Worm (Caenorhabditis elegans) whole organism, L4 larva: Measurements from ENCODE around the gene C11G6.2.
A peak's percentile ranks its signal among the peaks of the same experiment; 100 is the strongest.

ENCODE experiments used
- F10B5.3 ChIP-seq: sonication (generic microtip); optimal IDR thresholded peaks from 2 replicates; lab custom pipeline; 2016; ENCODE audit warnings: mild to moderate bottlenecking, missing genetic modification characterization, missing compliant biosample characterization
- F26F4.8 ChIP-seq: fragments of 200-800 bp; sonication (Bioruptor generic); conservative IDR thresholded peaks from 2 replicates; pipeline ENCODE4 v1.3.6; 2022; ENCODE audit warnings: missing genetic modification characterization, missing compliant biosample characterization
- Y105C5A.15 ChIP-seq: fragments of 200-800 bp; sonication (Bioruptor generic); IDR thresholded peaks from 2 replicates; pipeline ENCODE4 v1.3.6; 2022; ENCODE audit warnings: missing genetic modification characterization, missing compliant biosample characterization
- Y5F2A.4 ChIP-seq: fragments of 200-800 bp; sonication (Bioruptor generic); optimal IDR thresholded peaks from 2 replicates; lab custom pipeline; 2018; ENCODE audit warnings: mild to moderate bottlenecking, missing genetic modification characterization, missing compliant biosample characterization
- ZK337.2 ChIP-seq: fragments of 200-800 bp; sonication (Bioruptor generic); IDR thresholded peaks from 2 replicates; pipeline ENCODE4 v1.3.6; 2022; ENCODE audit warnings: missing genetic modification reagents, missing genetic modification characterization, missing compliant biosample characterization
- ceh-28 ChIP-seq: fragments of 150-350 bp; optimal IDR thresholded peaks from 2 replicates; lab custom pipeline; 2014; ENCODE audit warnings: missing biosample characterization, missing genetic modification reagents, missing genetic modification characterization
- ceh-44 ChIP-seq: fragments of 200-800 bp; sonication (Bioruptor generic); IDR thresholded peaks from 2 replicates; pipeline ENCODE4 v1.3.6; 2022; ENCODE audit warnings: missing genetic modification reagents, missing genetic modification characterization, missing compliant biosample characterization
- ceh-82 ChIP-seq: sonication (generic microtip); optimal IDR thresholded peaks from 2 replicates; lab custom pipeline; 2017; ENCODE audit warnings: missing biosample characterization, missing genetic modification characterization
- dmd-6 ChIP-seq: fragments of 200-800 bp; sonication (Bioruptor generic); IDR thresholded peaks from 2 replicates; pipeline ENCODE4 v1.3.6; 2022; ENCODE audit warnings: missing genetic modification reagents, missing genetic modification characterization, missing compliant biosample characterization
- duxl-1 ChIP-seq: sonication (generic microtip); optimal IDR thresholded peaks from 2 replicates; lab custom pipeline; 2016; ENCODE audit warnings: mild to moderate bottlenecking, missing genetic modification characterization, moderate library complexity, missing compliant biosample characterization; ENCODE audit not compliant: poor library complexity
- dve-1 ChIP-seq: sonication (generic microtip); optimal IDR thresholded peaks from 2 replicates; lab custom pipeline; 2017; ENCODE audit warnings: antibody characterized with exemption, mild to moderate bottlenecking, missing genetic modification characterization, missing compliant biosample characterization; ENCODE audit not compliant: insufficient read depth
- egl-27 ChIP-seq: sonication (generic microtip); optimal IDR thresholded peaks from 3 replicates; lab custom pipeline; 2017; ENCODE audit warnings: missing biosample characterization, missing genetic modification reagents, missing genetic modification characterization
- egl-43 ChIP-seq: fragments of 200-800 bp; sonication (Bioruptor generic); IDR thresholded peaks from 2 replicates; pipeline ENCODE4 v1.3.6; 2022; ENCODE audit warnings: missing genetic modification reagents, missing genetic modification characterization, missing compliant biosample characterization
- hif-1 ChIP-seq, 2 experiments: sonication (generic microtip); optimal IDR thresholded peaks; 2 replicates each; lab custom pipeline; 2016 to 2017; ENCODE audit warnings: missing compliant biosample characterization in 2 of 2, missing genetic modification characterization in 2 of 2, missing genetic modification reagents in 2 of 2, missing genotype in 2 of 2, mild to moderate bottlenecking in 1 of 2
- lin-38 ChIP-seq: fragments of 200-800 bp; sonication (Bioruptor generic); IDR thresholded peaks from 2 replicates; pipeline ENCODE4 v1.3.6; 2022; ENCODE audit warnings: missing genetic modification reagents, missing genetic modification characterization, missing compliant biosample characterization
- lir-3 ChIP-seq: sonication (generic microtip); optimal IDR thresholded peaks from 2 replicates; lab custom pipeline; 2016; ENCODE audit warnings: mild to moderate bottlenecking, missing genetic modification characterization, missing compliant biosample characterization
- madf-5 ChIP-seq, 2 experiments: fragments of 200-800 bp; sonication (Bioruptor generic); IDR thresholded peaks; 2 replicates each; pipeline ENCODE4 v1.3.6; 2022; ENCODE audit warnings: missing compliant biosample characterization in 2 of 2, missing genetic modification characterization in 2 of 2
- mep-1 ChIP-seq: fragments of 150-350 bp; sonication (generic microtip); optimal IDR thresholded peaks from 3 replicates; lab custom pipeline; 2014; ENCODE audit warnings: missing biosample characterization, missing genetic modification characterization
- mxl-2 ChIP-seq: fragments of 200-800 bp; sonication (Bioruptor generic); conservative IDR thresholded peaks from 2 replicates; pipeline ENCODE4 v1.3.6; 2022; ENCODE audit warnings: missing genetic modification reagents, missing genetic modification characterization, missing compliant biosample characterization
- nhr-11 ChIP-seq: fragments of 150-350 bp; optimal IDR thresholded peaks from 2 replicates; lab custom pipeline; 2014; ENCODE audit warnings: missing biosample characterization, missing genetic modification characterization
- nhr-48 ChIP-seq: sonication (generic microtip); optimal IDR thresholded peaks from 2 replicates; lab custom pipeline; 2016; ENCODE audit warnings: mild to moderate bottlenecking, missing genetic modification characterization, missing compliant biosample characterization
- nhr-77 ChIP-seq: fragments of 150-350 bp; optimal IDR thresholded peaks from 2 replicates; lab custom pipeline; 2014; ENCODE audit warnings: missing biosample characterization, missing genetic modification characterization
- php-3 ChIP-seq: fragments of 200-800 bp; sonication (Bioruptor generic); IDR thresholded peaks from 2 replicates; pipeline ENCODE4 v1.3.6; 2022; ENCODE audit warnings: missing genetic modification reagents, missing genetic modification characterization, missing compliant biosample characterization
- rbr-2 ChIP-seq: sonication (generic microtip); optimal IDR thresholded peaks from 2 replicates; lab custom pipeline; 2016; ENCODE audit warnings: missing genotype, missing genetic modification characterization, missing compliant biosample characterization
- saeg-2 ChIP-seq: fragments of 200-800 bp; sonication (Bioruptor generic); IDR thresholded peaks from 2 replicates; pipeline ENCODE4 v1.3.6; 2022; ENCODE audit warnings: missing genetic modification reagents, missing genetic modification characterization, missing compliant biosample characterization
- set-16 ChIP-seq: fragments of 200-800 bp; sonication (Bioruptor generic); IDR thresholded peaks from 2 replicates; pipeline ENCODE4 v1.3.6; 2022; ENCODE audit warnings: missing genetic modification reagents, missing genetic modification characterization, missing compliant biosample characterization
- skn-1 ChIP-seq: fragments of 150-350 bp; optimal IDR thresholded peaks from 2 replicates; lab custom pipeline; 2014; ENCODE audit warnings: missing biosample characterization, missing genetic modification characterization
- snpc-4 ChIP-seq: fragments of 150-350 bp; optimal IDR thresholded peaks from 2 replicates; lab custom pipeline; 2014; ENCODE audit warnings: missing biosample characterization, missing genetic modification characterization
- spr-1 ChIP-seq: sonication (generic microtip); optimal IDR thresholded peaks from 2 replicates; lab custom pipeline; 2016; ENCODE audit warnings: mild to moderate bottlenecking, missing genetic modification characterization, missing compliant biosample characterization
- unc-130 ChIP-seq: sonication (generic microtip); optimal IDR thresholded peaks from 2 replicates; lab custom pipeline; 2016; ENCODE audit warnings: missing genetic modification reagents, missing genetic modification characterization, missing compliant biosample characterization
- unc-62 ChIP-seq, 3 experiments: fragments of 150-350 bp in 1 of 3; sonication (generic microtip); optimal IDR thresholded peaks in 2 of 3; peaks in 1 of 3; 1 replicate in 1 of 3; 2 replicates in 2 of 3; lab custom pipeline; 2014 to 2017; ENCODE audit warnings: missing biosample characterization in 3 of 3, missing genetic modification characterization in 3 of 3, missing genetic modification reagents in 3 of 3, missing genotype in 1 of 3
- zfp-3 ChIP-seq: fragments of 200-800 bp; sonication (Bioruptor generic); conservative IDR thresholded peaks from 2 replicates; pipeline ENCODE4 v1.3.6; 2022; ENCODE audit warnings: missing genetic modification reagents, missing genetic modification characterization, missing compliant biosample characterization
- ztf-7 ChIP-seq: fragments of 150-350 bp; optimal IDR thresholded peaks from 2 replicates; lab custom pipeline; 2014; ENCODE audit warnings: missing biosample characterization, missing genetic modification characterization

C11G6.2 gene

DNA sequence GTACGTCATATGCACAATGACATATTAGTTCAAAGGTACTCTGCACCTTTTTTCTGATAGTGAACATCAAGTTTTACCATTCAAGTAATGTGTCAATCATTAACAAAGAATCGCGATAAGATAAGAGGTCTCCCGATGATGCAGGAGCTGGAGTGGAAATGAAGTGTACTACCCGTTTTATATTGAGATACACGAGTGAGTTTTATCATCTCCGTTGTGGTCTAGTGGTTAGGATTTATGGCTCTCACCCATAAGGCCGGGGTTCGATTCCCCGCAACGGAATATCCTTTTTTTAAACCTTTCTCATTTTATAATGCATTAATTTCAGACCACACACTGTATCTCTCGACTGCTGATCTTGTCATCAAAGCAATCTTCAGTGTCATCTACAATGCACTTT, 49.5 kb downstream of the C11G6.2 start (continued):
- TF ChIP-seq nhr-48 (tag; lab: Kevin White, UChicago) (peak; percentile 89), lir-3 (peak; percentile 40), ztf-7 (tag; lab: Kevin White, UChicago) (peak; percentile 77), unc-130 (GFP tag; lab: Kevin White, UChicago) (peak; percentile 12), ceh-82 (tag; lab: Kevin White, UChicago) (no peak), dve-1 (tag; lab: Kevin White, UChicago) (peak; percentile 91), duxl-1 (tag; lab: Kevin White, UChicago) (peak; percentile 20), zfp-3 (GFP tag; lab: Robert Waterston, UW) (peak; percentile 71; the same call in 1 of the 2 replicates), mxl-2 (GFP tag; lab: Robert Waterston, UW) (0 out of 2 replicates have a peak, but pooled peaks have one; percentile 6), ceh-44 (GFP tag; lab: Robert Waterston, UW) (no peak), hif-1 (tag; optimal IDR thresholded peaks at IDR 0.05; lab: Kevin White, UChicago) (peak in 1 of 2 experiments; percentile 29), unc-62 (GFP tag; optimal IDR thresholded peaks at IDR 0.05 in 1 of 2; lab: Kevin White, UChicago) (no peak), unc-62 (tag; optimal IDR thresholded peaks at IDR 0.05; lab: Kevin White, UChicago) (no peak), skn-1 (tag; lab: Kevin White, UChicago) (no peak), set-16 (GFP tag; lab: Robert Waterston, UW) (no peak), mep-1 (peak; percentile 79), ceh-28 (no peak), Y5F2A.4 (GFP tag; lab: Kevin White, UChicago) (no peak), F26F4.8 (GFP tag; lab: Robert Waterston, UW) (peak; percentile 68; the same call in 1 of the 2 replicates), nhr-77 (tag; lab: Kevin White, UChicago) (peak; percentile 61), nhr-11 (tag; lab: Kevin White, UChicago) (peak; percentile 44), Y105C5A.15 (GFP tag; lab: Robert Waterston, UW) (0 out of 2 replicates have a peak, but pooled peaks have one; percentile 74), saeg-2 (GFP tag; lab: Robert Waterston, UW) (peak; percentile 53; the same call in 1 of the 2 replicates), F10B5.3 (tag; lab: Kevin White, UChicago) (no peak), madf-5 (GFP tag; IDR thresholded peaks at IDR 0.05; lab: Robert Waterston, UW) (peak in 1 of 2 experiments; percentile 67; a peak in 1 of 4 replicates), dmd-6 (GFP tag; lab: Robert Waterston, UW) (peak; percentile 93), spr-1 (tag; lab: Kevin White, UChicago) (peak; percentile 73), egl-27 (tag; lab: Kevin White, UChicago) (no peak), egl-43 (GFP tag; lab: Robert Waterston, UW) (peak; percentile 84), snpc-4 (tag; lab: Kevin White, UChicago) (no peak), lin-38 (GFP tag; lab: Robert Waterston, UW) (peak; percentile 71), ZK337.2 (GFP tag; lab: Robert Waterston, UW) (peak; percentile 74; the same call in 1 of the 2 replicates), rbr-2 (tag; lab: Kevin White, UChicago) (peak; percentile 33), php-3 (GFP tag; lab: Robert Waterston, UW) (peak; percentile 73; the same call in 1 of the 2 replicates)
